Worm (Caenorhabditis elegans) whole organism, L2 larva: Measurements from ENCODE around the gene T21C9.9.

Source experiments
- F13H6.1 ChIP-seq: sonication (generic microtip); optimal IDR thresholded peaks from 2 replicates; lab custom pipeline; 2016; ENCODE audit warnings: missing genetic modification characterization, missing compliant biosample characterization
- R02D3.7 ChIP-seq: fragments of 150-350 bp; optimal IDR thresholded peaks from 2 replicates; lab custom pipeline; 2014; ENCODE audit warnings: missing biosample characterization, missing genetic modification characterization
- Y55F3AM.14 ChIP-seq: fragments of 200-800 bp; sonication (Bioruptor generic); optimal IDR thresholded peaks from 2 replicates; lab custom pipeline; 2018; ENCODE audit warnings: mild to moderate bottlenecking, missing genetic modification characterization, missing compliant biosample characterization
- ZK546.5 ChIP-seq: sonication (generic microtip); optimal IDR thresholded peaks from 2 replicates; lab custom pipeline; 2017; ENCODE audit warnings: missing biosample characterization, missing genetic modification characterization
- alr-1 ChIP-seq: fragments of 150-350 bp; optimal IDR thresholded peaks from 2 replicates; lab custom pipeline; 2014; ENCODE audit warnings: missing biosample characterization, missing genetic modification characterization
- ama-1 ChIP-seq: fragments of 150-350 bp; optimal IDR thresholded peaks from 2 replicates; lab custom pipeline; 2018; ENCODE audit warnings: inconsistent platforms
- blmp-1 ChIP-seq: sonication (generic microtip); optimal IDR thresholded peaks from 2 replicates; lab custom pipeline; 2017; ENCODE audit warnings: missing genetic modification characterization, mild to moderate bottlenecking, missing compliant biosample characterization, antibody characterized with exemption, moderate library complexity; ENCODE audit not compliant: insufficient read depth
- ceh-16 ChIP-seq: fragments of 150-350 bp; optimal IDR thresholded peaks from 2 replicates; lab custom pipeline; 2014; ENCODE audit warnings: missing biosample characterization, missing genetic modification characterization
- crh-2 ChIP-seq: sonication (generic microtip); optimal IDR thresholded peaks from 2 replicates; lab custom pipeline; 2017; ENCODE audit warnings: missing biosample characterization, missing genetic modification characterization
- dmd-4 ChIP-seq: sonication (generic microtip); optimal IDR thresholded peaks from 2 replicates; lab custom pipeline; 2017; ENCODE audit warnings: missing biosample characterization, missing genetic modification characterization
- egl-27 ChIP-seq: sonication (generic microtip); optimal IDR thresholded peaks from 3 replicates; lab custom pipeline; 2017; ENCODE audit warnings: missing biosample characterization, missing genetic modification reagents, missing genetic modification characterization
- elt-1 ChIP-seq: fragments of 150-350 bp; optimal IDR thresholded peaks from 2 replicates; lab custom pipeline; 2014; ENCODE audit warnings: missing biosample characterization, missing genetic modification characterization
- fos-1 ChIP-seq: fragments of 150-350 bp; optimal IDR thresholded peaks from 2 replicates; lab custom pipeline; 2014; ENCODE audit warnings: missing biosample characterization, missing genetic modification characterization
- lin-11 ChIP-seq: fragments of 150-350 bp; sonication (generic microtip); optimal IDR thresholded peaks from 2 replicates; lab custom pipeline; 2014; ENCODE audit warnings: missing biosample characterization, missing genetic modification characterization, inconsistent platforms, mixed read lengths
- lin-13 ChIP-seq: fragments of 150-350 bp; optimal IDR thresholded peaks from 2 replicates; lab custom pipeline; 2014; ENCODE audit warnings: missing biosample characterization, missing genetic modification reagents, missing genetic modification characterization
- lin-39 ChIP-seq: fragments of 150-350 bp; optimal IDR thresholded peaks from 2 replicates; lab custom pipeline; 2014; ENCODE audit warnings: missing biosample characterization, missing genetic modification reagents, missing genetic modification characterization
- lsy-2 ChIP-seq, 2 experiments: fragments of 150-350 bp in 1 of 2; sonication (generic microtip) in 1 of 2; optimal IDR thresholded peaks; 2 replicates each; lab custom pipeline; 2014 to 2017; ENCODE audit warnings: missing biosample characterization in 2 of 2, missing genetic modification characterization in 2 of 2
- mab-5 ChIP-seq: fragments of 150-350 bp; optimal IDR thresholded peaks from 2 replicates; lab custom pipeline; 2014; ENCODE audit warnings: missing biosample characterization, missing genetic modification characterization
- mdl-1 ChIP-seq, 2 experiments: fragments of 150-350 bp in 1 of 2; sonication (generic microtip) in 1 of 2; optimal IDR thresholded peaks; 2 replicates each; lab custom pipeline; 2017; ENCODE audit warnings: missing biosample characterization in 2 of 2, missing genetic modification characterization in 2 of 2
- nhr-10 ChIP-seq: sonication (generic microtip); optimal IDR thresholded peaks from 2 replicates; lab custom pipeline; 2017; ENCODE audit warnings: missing biosample characterization, missing genetic modification characterization
- nhr-11 ChIP-seq: fragments of 150-350 bp; optimal IDR thresholded peaks from 2 replicates; lab custom pipeline; 2014; ENCODE audit warnings: missing biosample characterization, missing genetic modification characterization
- nhr-129 ChIP-seq: fragments of 150-350 bp; optimal IDR thresholded peaks from 2 replicates; lab custom pipeline; 2014; ENCODE audit warnings: missing biosample characterization, missing genetic modification characterization
- nhr-21 ChIP-seq: fragments of 150-350 bp; optimal IDR thresholded peaks from 2 replicates; lab custom pipeline; 2014; ENCODE audit warnings: missing biosample characterization, missing genetic modification characterization
- nhr-23 ChIP-seq: fragments of 150-350 bp; optimal IDR thresholded peaks from 2 replicates; lab custom pipeline; 2014; ENCODE audit warnings: missing biosample characterization, missing genetic modification reagents, missing genetic modification characterization
- nhr-237 ChIP-seq: fragments of 150-350 bp; optimal IDR thresholded peaks from 2 replicates; lab custom pipeline; 2014; ENCODE audit warnings: missing biosample characterization, missing genetic modification characterization
- nhr-25 ChIP-seq: fragments of 150-350 bp; sonication (generic microtip); optimal IDR thresholded peaks from 3 replicates; lab custom pipeline; 2014; ENCODE audit warnings: missing biosample characterization, missing genetic modification characterization
- nhr-6 ChIP-seq: fragments of 150-350 bp; optimal IDR thresholded peaks from 2 replicates; lab custom pipeline; 2014; ENCODE audit warnings: missing biosample characterization, missing genetic modification characterization
- nhr-77 ChIP-seq: fragments of 150-350 bp; optimal IDR thresholded peaks from 2 replicates; lab custom pipeline; 2014; ENCODE audit warnings: missing biosample characterization, missing genetic modification characterization
- sem-4 ChIP-seq: fragments of 150-350 bp; optimal IDR thresholded peaks from 2 replicates; lab custom pipeline; 2014; ENCODE audit warnings: missing biosample characterization, missing genetic modification reagents, missing genetic modification characterization
- skn-1 ChIP-seq: sonication (generic microtip); optimal IDR thresholded peaks from 2 replicates; lab custom pipeline; 2017; ENCODE audit warnings: missing biosample characterization, missing genetic modification characterization
- sma-3 ChIP-seq: sonication (generic microtip); optimal IDR thresholded peaks from 2 replicates; lab custom pipeline; 2016; ENCODE audit warnings: missing genetic modification reagents, missing genetic modification characterization, missing compliant biosample characterization
- sma-9 ChIP-seq, 2 experiments: fragments of 150-350 bp in 1 of 2; sonication (generic microtip) in 1 of 2; optimal IDR thresholded peaks; 2 replicates each; lab custom pipeline; 2014 to 2016; ENCODE audit warnings: missing genetic modification characterization in 2 of 2, mild to moderate bottlenecking in 1 of 2, missing biosample characterization in 1 of 2, missing compliant biosample characterization in 1 of 2, missing genetic modification reagents in 1 of 2, moderate library complexity in 1 of 2
- snpc-4 ChIP-seq: fragments of 150-350 bp; optimal IDR thresholded peaks from 2 replicates; lab custom pipeline; 2014; ENCODE audit warnings: missing biosample characterization, missing genetic modification characterization
- unc-39 ChIP-seq: fragments of 150-350 bp; optimal IDR thresholded peaks from 2 replicates; lab custom pipeline; 2014; ENCODE audit warnings: missing biosample characterization, missing genetic modification characterization
- unc-55 ChIP-seq: fragments of 150-350 bp; sonication (generic microtip); optimal IDR thresholded peaks from 3 replicates; lab custom pipeline; 2014; ENCODE audit warnings: missing biosample characterization, missing genetic modification reagents, missing genetic modification characterization
- unc-62 ChIP-seq: fragments of 150-350 bp; optimal IDR thresholded peaks from 2 replicates; lab custom pipeline; 2014; ENCODE audit warnings: missing biosample characterization, missing genetic modification reagents, missing genetic modification characterization
- zag-1 ChIP-seq: fragments of 150-350 bp; optimal IDR thresholded peaks from 2 replicates; lab custom pipeline; 2014; ENCODE audit warnings: missing biosample characterization, missing genetic modification characterization
- ztf-4 ChIP-seq: fragments of 150-350 bp; optimal IDR thresholded peaks from 2 replicates; lab custom pipeline; 2014; ENCODE audit warnings: missing biosample characterization, missing genetic modification characterization

T21C9.9 gene

ce11 chrV:10592479-10592878, at the start of gene T21C9.9:
Gene T21C9.9 (minus strand): TSS chrV:10592579.
- no peak for TF ChIP-seq lin-13 (GFP tag; lab: Kevin White, UChicago)
- no peak for TF ChIP-seq nhr-21
- no peak for TF ChIP-seq egl-27 (tag; lab: Kevin White, UChicago)
- no peak for TF ChIP-seq fos-1 (tag; lab: Kevin White, UChicago)
- TF ChIP-seq mdl-1 (tag; optimal IDR thresholded peaks at IDR 0.05; lab: Kevin White, UChicago), result no peak

- TF ChIP-seq lin-13 (GFP tag; lab: Kevin White, UChicago), result no peak
- no peak for TF ChIP-seq nhr-10 (tag; lab: Kevin White, UChicago)
- TF ChIP-seq unc-62 (GFP tag; lab: Kevin White, UChicago), result no peak
- no peak for TF ChIP-seq lsy-2 (tag; optimal IDR thresholded peaks at IDR 0.05; lab: Kevin White, UChicago)
- no peak for TF ChIP-seq Y55F3AM.14 (GFP tag; lab: Kevin White, UChicago)
- TF ChIP-seq ztf-4 (tag; lab: Kevin White, UChicago), result no peak
- TF ChIP-seq F13H6.1, result no peak
- TF ChIP-seq zag-1, result no peak
- TF ChIP-seq crh-2, result no peak
- TF ChIP-seq nhr-77 (tag; lab: Kevin White, UChicago), result no peak
- TF ChIP-seq nhr-237 (tag; lab: Kevin White, UChicago), result no peak
Observed at ce11 chrV:10640977-10641376, 48.6 kb upstream of the T21C9.9 start.

- TF ChIP-seq lsy-2 (tag; optimal IDR thresholded peaks at IDR 0.05; lab: Kevin White, UChicago) (no peak), mab-5 (tag; lab: Kevin White, UChicago) (no peak), sma-9 (GFP tag; optimal IDR thresholded peaks at IDR 0.05; lab: Kevin White, UChicago) (no peak), sma-9 (tag; optimal IDR thresholded peaks at IDR 0.05; lab: Kevin White, UChicago) (no peak)
- TF ChIP-seq, all 48 proteins: peak for 0
Observed at ce11 chrV:10635722-10636121, 43.3 kb upstream of the T21C9.9 start, which contains the start of gene kvs-2. Gene kvs-2 (plus strand): TSS chrV:10636022.

- TF ChIP-seq fos-1 (tag; lab: Kevin White, UChicago) (no peak), unc-39 (tag; lab: Kevin White, UChicago) (no peak), dmd-4 (tag; lab: Kevin White, UChicago) (no peak), R02D3.7 (tag; lab: Kevin White, UChicago) (no peak), F13H6.1 (no peak), nhr-10 (tag; lab: Kevin White, UChicago) (no peak), egl-27 (tag; lab: Kevin White, UChicago) (no peak), sma-9 (GFP tag; optimal IDR thresholded peaks at IDR 0.05; lab: Kevin White, UChicago) (no peak), sma-9 (tag; optimal IDR thresholded peaks at IDR 0.05; lab: Kevin White, UChicago) (no peak), nhr-25 (tag; lab: Kevin White, UChicago) (no peak), unc-55 (no peak), sem-4 (no peak), alr-1 (no peak), nhr-23 (no peak)
Observed at ce11 chrV:10632758-10633157, 40.4 kb upstream of the T21C9.9 start, which contains the start of gene mab-23. Gene mab-23 (plus strand): TSS chrV:10633058.

ce11 chrV:10630497-10630896, 38.1 kb upstream of the T21C9.9 start:
- no peak for TF ChIP-seq lin-39
- no peak for TF ChIP-seq nhr-11
- no peak for TF ChIP-seq sma-3 (GFP tag; lab: Kevin White, UChicago)
- TF ChIP-seq elt-1, result no peak
- no peak for TF ChIP-seq nhr-25 (tag; lab: Kevin White, UChicago)
- TF ChIP-seq nhr-129 (tag; lab: Kevin White, UChicago), result no peak
- TF ChIP-seq ZK546.5 (tag; lab: Kevin White, UChicago), result no peak
- no peak for TF ChIP-seq lin-11
- no peak for TF ChIP-seq ceh-16 (tag; lab: Kevin White, UChicago)
- no peak for TF ChIP-seq crh-2
- TF ChIP-seq unc-62 (GFP tag; lab: Kevin White, UChicago), result no peak
- TF ChIP-seq nhr-21, result no peak
- no peak for TF ChIP-seq snpc-4 (tag; lab: Kevin White, UChicago)
- no peak for TF ChIP-seq lin-13 (GFP tag; lab: Kevin White, UChicago)
- TF ChIP-seq blmp-1 (tag; lab: Kevin White, UChicago), result no peak
- no peak for TF ChIP-seq nhr-6 (tag; lab: Kevin White, UChicago)
- no peak for TF ChIP-seq skn-1 (tag; lab: Kevin White, UChicago)
- no peak for TF ChIP-seq sma-9 (GFP tag; optimal IDR thresholded peaks at IDR 0.05; lab: Kevin White, UChicago)
- TF ChIP-seq sma-9 (tag; optimal IDR thresholded peaks at IDR 0.05; lab: Kevin White, UChicago), result no peak
- no peak for TF ChIP-seq ama-1 (lab: Kevin White, UChicago)
- TF ChIP-seq, all 48 proteins: peak for 0
